Worm (Caenorhabditis elegans) whole organism, L4 larva: ENCODE results near the gene C32D5.11.
A peak's percentile ranks its signal among the peaks of the same experiment; 100 is the strongest.

Experiments
- F37D6.2 ChIP-seq: sonication (generic microtip); optimal IDR thresholded peaks from 2 replicates; lab custom pipeline; 2016; ENCODE audit warnings: mild to moderate bottlenecking, missing genetic modification characterization, missing compliant biosample characterization
- F44E2.7 ChIP-seq: fragments of 200-800 bp; sonication (Bioruptor generic); IDR thresholded peaks from 2 replicates; pipeline ENCODE4 v2.1.2; 2022; ENCODE audit warnings: missing genetic modification characterization, missing compliant biosample characterization
- R02D3.7 ChIP-seq: fragments of 150-350 bp; sonication (generic microtip); optimal IDR thresholded peaks from 3 replicates; lab custom pipeline; 2014; ENCODE audit warnings: missing biosample characterization, missing genetic modification characterization
- T20F7.1 ChIP-seq: fragments of 200-800 bp; sonication (Bioruptor generic); optimal IDR thresholded peaks from 2 replicates; lab custom pipeline; 2018; ENCODE audit warnings: mild to moderate bottlenecking, missing genetic modification characterization, missing compliant biosample characterization
- T26A8.4 ChIP-seq: fragments of 200-800 bp; sonication (Bioruptor generic); IDR thresholded peaks from 2 replicates; pipeline ENCODE4 v1.3.6; 2022; ENCODE audit warnings: missing genetic modification characterization, missing compliant biosample characterization
- Y105C5A.15 ChIP-seq: fragments of 200-800 bp; sonication (Bioruptor generic); IDR thresholded peaks from 2 replicates; pipeline ENCODE4 v1.3.6; 2022; ENCODE audit warnings: missing genetic modification characterization, missing compliant biosample characterization
- Y48G9A.11 ChIP-seq: fragments of 200-800 bp; sonication (Bioruptor generic); IDR thresholded peaks from 2 replicates; pipeline ENCODE4 v1.3.6; 2022; ENCODE audit warnings: missing genetic modification reagents, missing genetic modification characterization, missing compliant biosample characterization
- ZK337.2 ChIP-seq: fragments of 200-800 bp; sonication (Bioruptor generic); IDR thresholded peaks from 2 replicates; pipeline ENCODE4 v1.3.6; 2022; ENCODE audit warnings: missing genetic modification reagents, missing genetic modification characterization, missing compliant biosample characterization
- ZK546.5 ChIP-seq, 2 experiments: sonication (generic microtip); optimal IDR thresholded peaks; 2 replicates each; lab custom pipeline; 2017; ENCODE audit warnings: missing biosample characterization in 2 of 2, missing genetic modification characterization in 2 of 2
- aha-1 ChIP-seq: fragments of 150-350 bp; peaks from one replicate; lab custom pipeline; 2014; ENCODE audit warnings: missing biosample characterization, missing genetic modification characterization
- ceh-20 ChIP-seq: fragments of 200-800 bp; sonication (Bioruptor generic); IDR thresholded peaks from 2 replicates; pipeline ENCODE4 v1.3.6; 2022; ENCODE audit warnings: missing genetic modification reagents, missing genetic modification characterization, missing compliant biosample characterization
- ctbp-1 ChIP-seq: fragments of 200-800 bp; sonication (Bioruptor generic); IDR thresholded peaks from 2 replicates; pipeline ENCODE4 v1.3.6; 2022; ENCODE audit warnings: missing genetic modification reagents, missing genetic modification characterization, missing compliant biosample characterization
- daf-12 ChIP-seq: fragments of 150-350 bp; optimal IDR thresholded peaks from 2 replicates; lab custom pipeline; 2014; ENCODE audit warnings: missing biosample characterization, missing genetic modification reagents, missing genetic modification characterization
- daf-16 ChIP-seq, 3 experiments: sonication (generic microtip); optimal IDR thresholded peaks; 2 replicates each; lab custom pipeline; 2016 to 2017; ENCODE audit warnings: missing genetic modification characterization in 3 of 3, missing genetic modification reagents in 3 of 3, mild to moderate bottlenecking in 2 of 3, missing compliant biosample characterization in 2 of 3, missing biosample characterization in 1 of 3, moderate library complexity in 1 of 3
- daf-19 ChIP-seq: fragments of 200-800 bp; sonication (Bioruptor generic); conservative IDR thresholded peaks from 2 replicates; pipeline ENCODE4 v1.3.6; 2022; ENCODE audit warnings: missing genetic modification characterization, missing compliant biosample characterization
- dmd-6 ChIP-seq: fragments of 200-800 bp; sonication (Bioruptor generic); IDR thresholded peaks from 2 replicates; pipeline ENCODE4 v1.3.6; 2022; ENCODE audit warnings: missing genetic modification reagents, missing genetic modification characterization, missing compliant biosample characterization
- duxl-1 ChIP-seq: sonication (generic microtip); optimal IDR thresholded peaks from 2 replicates; lab custom pipeline; 2016; ENCODE audit warnings: mild to moderate bottlenecking, missing genetic modification characterization, moderate library complexity, missing compliant biosample characterization; ENCODE audit not compliant: poor library complexity
- egl-43 ChIP-seq: fragments of 200-800 bp; sonication (Bioruptor generic); IDR thresholded peaks from 2 replicates; pipeline ENCODE4 v1.3.6; 2022; ENCODE audit warnings: missing genetic modification reagents, missing genetic modification characterization, missing compliant biosample characterization
- fkh-10 ChIP-seq: fragments of 150-350 bp; optimal IDR thresholded peaks from 2 replicates; lab custom pipeline; 2014; ENCODE audit warnings: missing biosample characterization, missing genetic modification reagents, missing genetic modification characterization
- fos-1 ChIP-seq: fragments of 150-350 bp; optimal IDR thresholded peaks from 2 replicates; lab custom pipeline; 2014; ENCODE audit warnings: missing biosample characterization, missing genetic modification characterization
- hlh-30 ChIP-seq: sonication (generic microtip); optimal IDR thresholded peaks from 2 replicates; lab custom pipeline; 2017; ENCODE audit warnings: antibody characterized with exemption, mild to moderate bottlenecking, missing genetic modification characterization, missing compliant biosample characterization; ENCODE audit not compliant: insufficient read depth
- jun-1 ChIP-seq: fragments of 150-350 bp; optimal IDR thresholded peaks from 2 replicates; lab custom pipeline; 2014; ENCODE audit warnings: missing biosample characterization, missing genetic modification reagents, missing genetic modification characterization
- lin-38 ChIP-seq: fragments of 200-800 bp; sonication (Bioruptor generic); IDR thresholded peaks from 2 replicates; pipeline ENCODE4 v1.3.6; 2022; ENCODE audit warnings: missing genetic modification reagents, missing genetic modification characterization, missing compliant biosample characterization
- lir-3 ChIP-seq: sonication (generic microtip); optimal IDR thresholded peaks from 2 replicates; lab custom pipeline; 2016; ENCODE audit warnings: mild to moderate bottlenecking, missing genetic modification characterization, missing compliant biosample characterization
- lsy-2 ChIP-seq, 2 experiments: fragments of 150-350 bp in 1 of 2; sonication (generic microtip) in 1 of 2; optimal IDR thresholded peaks; 2 replicates each; lab custom pipeline; 2014 to 2017; ENCODE audit warnings: missing biosample characterization in 2 of 2, missing genetic modification characterization in 2 of 2
- mdt-29 ChIP-seq: fragments of 200-800 bp; sonication (Bioruptor generic); IDR thresholded peaks from 2 replicates; pipeline ENCODE4 v1.3.6; 2022; ENCODE audit warnings: missing genetic modification reagents, missing genetic modification characterization, missing compliant biosample characterization
- mes-2 ChIP-seq: sonication (generic microtip); optimal IDR thresholded peaks from 2 replicates; lab custom pipeline; 2016; ENCODE audit warnings: missing genotype, mild to moderate bottlenecking, missing genetic modification characterization, missing compliant biosample characterization; ENCODE audit not compliant: poor library complexity, severe bottlenecking
- mxl-3 ChIP-seq: fragments of 200-800 bp; sonication (Bioruptor generic); optimal IDR thresholded peaks from 2 replicates; lab custom pipeline; 2018; ENCODE audit warnings: mild to moderate bottlenecking, missing genetic modification characterization, missing compliant biosample characterization
- nhr-102 ChIP-seq: sonication (generic microtip); optimal IDR thresholded peaks from 2 replicates; lab custom pipeline; 2016; ENCODE audit warnings: mild to moderate bottlenecking, missing genetic modification characterization, moderate library complexity, missing compliant biosample characterization
- nhr-11 ChIP-seq: fragments of 150-350 bp; optimal IDR thresholded peaks from 2 replicates; lab custom pipeline; 2014; ENCODE audit warnings: missing biosample characterization, missing genetic modification characterization
- nhr-237 ChIP-seq: sonication (generic microtip); optimal IDR thresholded peaks from 2 replicates; lab custom pipeline; 2017; ENCODE audit warnings: missing biosample characterization, missing genetic modification characterization
- nhr-25 ChIP-seq: sonication (generic microtip); optimal IDR thresholded peaks from 2 replicates; lab custom pipeline; 2017; ENCODE audit warnings: missing genetic modification characterization, mild to moderate bottlenecking, missing compliant biosample characterization, antibody characterized with exemption, moderate library complexity, borderline replicate concordance; ENCODE audit not compliant: insufficient read depth
- nhr-28 ChIP-seq: fragments of 150-350 bp; optimal IDR thresholded peaks from 2 replicates; lab custom pipeline; 2014; ENCODE audit warnings: missing biosample characterization, missing genetic modification characterization
- nhr-6 ChIP-seq: fragments of 150-350 bp; optimal IDR thresholded peaks from 2 replicates; lab custom pipeline; 2014; ENCODE audit warnings: missing biosample characterization, missing genetic modification characterization
- nhr-77 ChIP-seq: fragments of 150-350 bp; optimal IDR thresholded peaks from 2 replicates; lab custom pipeline; 2014; ENCODE audit warnings: missing biosample characterization, missing genetic modification characterization
- pha-4 ChIP-seq, 2 experiments: fragments of 150-350 bp in 1 of 2; fragments of 200-800 bp in 1 of 2; sonication (Bioruptor generic) in 1 of 2; IDR thresholded peaks in 1 of 2; optimal IDR thresholded peaks in 1 of 2; 2 replicates each; pipeline versions ENCODE4 v1.3.6 to Lab custom; 2014 to 2022; ENCODE audit warnings: missing genetic modification characterization in 2 of 2, missing genetic modification reagents in 2 of 2, missing biosample characterization in 1 of 2, missing compliant biosample characterization in 1 of 2
- php-3 ChIP-seq: fragments of 200-800 bp; sonication (Bioruptor generic); IDR thresholded peaks from 2 replicates; pipeline ENCODE4 v1.3.6; 2022; ENCODE audit warnings: missing genetic modification reagents, missing genetic modification characterization, missing compliant biosample characterization
- pqm-1 ChIP-seq: sonication (generic microtip); optimal IDR thresholded peaks from 2 replicates; lab custom pipeline; 2017; ENCODE audit warnings: missing biosample characterization, missing genetic modification characterization
- set-16 ChIP-seq: fragments of 200-800 bp; sonication (Bioruptor generic); IDR thresholded peaks from 2 replicates; pipeline ENCODE4 v1.3.6; 2022; ENCODE audit warnings: missing genetic modification reagents, missing genetic modification characterization, missing compliant biosample characterization
- snpc-1.2 ChIP-seq: fragments of 200-800 bp; sonication (Bioruptor generic); IDR thresholded peaks from 2 replicates; pipeline ENCODE4 v1.3.6; 2022; ENCODE audit warnings: missing genetic modification reagents, missing genetic modification characterization, missing compliant biosample characterization
- spr-3 ChIP-seq: fragments of 200-800 bp; sonication (Bioruptor generic); optimal IDR thresholded peaks from 2 replicates; lab custom pipeline; 2018; ENCODE audit warnings: mild to moderate bottlenecking, missing genetic modification characterization, missing compliant biosample characterization
- tag-97 ChIP-seq: fragments of 200-800 bp; sonication (Bioruptor generic); IDR thresholded peaks from 2 replicates; pipeline ENCODE4 v1.3.6; 2022; ENCODE audit warnings: missing genetic modification characterization, missing compliant biosample characterization
- unc-39 ChIP-seq: sonication (generic microtip); optimal IDR thresholded peaks from 2 replicates; lab custom pipeline; 2017; ENCODE audit warnings: missing biosample characterization, missing genetic modification characterization
- vab-7 ChIP-seq: fragments of 200-800 bp; sonication (Bioruptor generic); IDR thresholded peaks from 2 replicates; pipeline ENCODE4 v1.3.6; 2022; ENCODE audit warnings: missing genetic modification reagents, missing genetic modification characterization, missing compliant biosample characterization
- zag-1 ChIP-seq: fragments of 150-350 bp; optimal IDR thresholded peaks from 2 replicates; lab custom pipeline; 2014; ENCODE audit warnings: missing biosample characterization, missing genetic modification characterization
- zip-2 ChIP-seq: fragments of 150-350 bp; optimal IDR thresholded peaks from 2 replicates; lab custom pipeline; 2014; ENCODE audit warnings: missing biosample characterization, missing genetic modification characterization

The C32D5.11 gene

ce11 chrII:6348360-6348759 is 6.9 kb downstream of the C32D5.11 start (continued):
- peak; percentile 89 for TF ChIP-seq aha-1 (tag; lab: Kevin White, UChicago)
- TF ChIP-seq hlh-30 (tag; lab: Kevin White, UChicago), result peak; percentile 100
- no peak for TF ChIP-seq tag-97 (GFP tag; lab: Robert Waterston, UW)
- TF ChIP-seq Y48G9A.11 (GFP tag; lab: Robert Waterston, UW), result no peak
- peak; percentile 92 for TF ChIP-seq dmd-6 (GFP tag; lab: Robert Waterston, UW)
- TF ChIP-seq mes-2 (tag; lab: Kevin White, UChicago), result peak; percentile 86
- peak; percentile 56 to 92 for TF ChIP-seq lsy-2 (tag; optimal IDR thresholded peaks at IDR 0.05; lab: Kevin White, UChicago)
- no peak for TF ChIP-seq snpc-1.2 (GFP tag; lab: Robert Waterston, UW)
- TF ChIP-seq nhr-28 (tag; lab: Kevin White, UChicago), result peak; percentile 85
- TF ChIP-seq fkh-10, result no peak
- peak; percentile 64 for TF ChIP-seq jun-1 (tag; lab: Kevin White, UChicago)
- no peak for TF ChIP-seq Y105C5A.15 (GFP tag; lab: Robert Waterston, UW)
- no peak for TF ChIP-seq fos-1 (tag; lab: Kevin White, UChicago)
- no peak for TF ChIP-seq nhr-237 (tag; lab: Kevin White, UChicago)
- peak; percentile 77 for TF ChIP-seq duxl-1
- TF ChIP-seq vab-7 (GFP tag; lab: Robert Waterston, UW), result no peak
- peak in 1 of 2 experiments; percentile 25 for TF ChIP-seq ZK546.5 (tag; optimal IDR thresholded peaks at IDR 0.05; lab: Kevin White, UChicago)
- TF ChIP-seq set-16, result peak; percentile 77
- peak; percentile 83 for TF ChIP-seq ceh-20
- no peak for TF ChIP-seq zag-1 (tag; lab: Kevin White, UChicago)
- TF ChIP-seq F44E2.7 (GFP tag; lab: Robert Waterston, UW), result no peak

DNA sequence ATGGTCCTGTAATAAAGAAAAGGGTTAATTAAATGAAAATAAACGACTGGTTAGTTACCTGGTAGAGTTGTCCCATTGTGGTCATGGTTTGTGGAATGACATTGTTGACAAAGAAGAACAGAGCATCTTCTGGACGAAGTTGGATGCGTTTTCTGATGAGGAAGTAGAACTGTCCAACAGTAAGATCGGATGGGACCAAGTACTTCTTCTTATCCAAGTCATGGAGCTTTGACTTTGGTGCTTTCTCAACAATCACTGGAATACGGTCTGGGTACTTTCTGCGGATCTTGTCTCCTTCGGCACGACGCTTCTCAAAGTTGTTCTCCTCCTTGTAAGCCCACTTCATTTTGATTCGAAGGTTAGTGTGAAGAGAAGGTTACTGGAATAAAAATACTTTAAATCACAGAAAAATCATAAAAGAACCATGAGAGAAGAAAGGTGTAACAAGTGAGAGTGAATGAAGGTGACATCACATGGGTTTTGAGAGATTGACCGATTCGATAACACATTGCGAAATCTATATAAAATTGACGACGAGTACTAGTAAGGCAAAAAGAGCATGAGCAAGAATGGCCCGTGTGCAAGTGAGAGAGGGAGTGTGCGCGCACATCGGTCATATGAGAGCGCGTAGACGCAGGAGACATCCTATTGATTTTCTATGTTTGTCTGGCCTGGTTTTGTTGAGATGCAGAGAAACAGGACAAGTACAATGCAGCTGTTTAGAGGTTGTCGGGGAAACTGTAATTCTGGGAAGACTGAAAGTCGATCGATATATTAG is 7.7 kb downstream of the C32D5.11 start, which contains the start of gene lgg-1:
Gene lgg-1 (minus strand): TSS at position 379 of the 778 bp plus-strand sequence.
- TF ChIP-seq egl-43 (GFP tag; lab: Robert Waterston, UW), result peak; percentile 75
- TF ChIP-seq nhr-102 (tag; lab: Kevin White, UChicago), result peak; percentile 12
- TF ChIP-seq snpc-1.2 (GFP tag; lab: Robert Waterston, UW), result peak; percentile 61
- TF ChIP-seq lir-3, result no peak
- TF ChIP-seq nhr-77, result peak; percentile 33
- TF ChIP-seq php-3, result no peak; the same call in 1 of the 2 replicates
- TF ChIP-seq mdt-29 (GFP tag; lab: Robert Waterston, UW), result 0 out of 2 replicates have a peak, but pooled peaks have one; percentile 7
- TF ChIP-seq pha-4 (GFP tag; IDR thresholded peaks at IDR 0.05; lab: Robert Waterston, UW), result peak; percentile 67; the same call in 1 of the 2 replicates
- TF ChIP-seq pha-4 (tag; optimal IDR thresholded peaks at IDR 0.05; lab: Kevin White, UChicago), result no peak
- TF ChIP-seq ZK337.2 (GFP tag; lab: Robert Waterston, UW), result no peak
- peak; percentile 65; the same call in 1 of the 2 replicates for TF ChIP-seq daf-19 (GFP tag; lab: Robert Waterston, UW)
- peak; percentile 17 for TF ChIP-seq spr-3 (GFP tag; lab: Kevin White, UChicago)
- TF ChIP-seq nhr-6 (tag; lab: Kevin White, UChicago), result peak; percentile 48
- no peak for TF ChIP-seq R02D3.7 (tag; lab: Kevin White, UChicago)
- TF ChIP-seq daf-12, result no peak
- peak; percentile 36 for TF ChIP-seq F37D6.2 (tag; lab: Kevin White, UChicago)
- TF ChIP-seq vab-7 (GFP tag; lab: Robert Waterston, UW), result peak; percentile 26; the same call in 1 of the 2 replicates
- TF ChIP-seq nhr-11 (tag; lab: Kevin White, UChicago), result peak; percentile 55
- TF ChIP-seq unc-39 (tag; lab: Kevin White, UChicago), result no peak
- peak; percentile 41 for TF ChIP-seq mes-2 (tag; lab: Kevin White, UChicago)
- no peak for TF ChIP-seq pqm-1 (tag; lab: Kevin White, UChicago)
- peak; percentile 1 for TF ChIP-seq mxl-3 (GFP tag; lab: Kevin White, UChicago)
- TF ChIP-seq daf-16 (GFP tag; optimal IDR thresholded peaks at IDR 0.05; lab: Kevin White, UChicago), result no peak
- TF ChIP-seq daf-16 (tag; optimal IDR thresholded peaks at IDR 0.05; lab: Kevin White, UChicago), result peak; percentile 44
- peak; percentile 43 for TF ChIP-seq fkh-10
- TF ChIP-seq ctbp-1 (GFP tag; lab: Robert Waterston, UW), result 0 out of 2 replicates have a peak, but pooled peaks have one; percentile 37
- no peak for TF ChIP-seq F44E2.7 (GFP tag; lab: Robert Waterston, UW)
- TF ChIP-seq T20F7.1 (GFP tag; lab: Kevin White, UChicago), result no peak
- TF ChIP-seq nhr-25 (tag; lab: Kevin White, UChicago), result no peak
- TF ChIP-seq lin-38, result peak; percentile 39
- TF ChIP-seq T26A8.4, result peak; percentile 53; the same call in 1 of the 2 replicates
- TF ChIP-seq zip-2 (tag; lab: Kevin White, UChicago), result no peak
